Worm (Caenorhabditis elegans) whole organism, late embryonic: ENCODE results near the gene F13D11.3.

Source experiments
- C08G9.2 ChIP-seq: sonication (generic microtip); optimal IDR thresholded peaks from 2 replicates; lab custom pipeline; 2016; ENCODE audit warnings: mild to moderate bottlenecking, missing genetic modification characterization, moderate library complexity, missing compliant biosample characterization
- F13H6.1 ChIP-seq: sonication (generic microtip); optimal IDR thresholded peaks from 2 replicates; lab custom pipeline; 2016; ENCODE audit warnings: missing genetic modification characterization, missing compliant biosample characterization
- K09A11.1 ChIP-seq: sonication (generic microtip); optimal IDR thresholded peaks from 2 replicates; lab custom pipeline; 2017; ENCODE audit warnings: antibody characterized with exemption, mild to moderate bottlenecking, missing genetic modification characterization, missing compliant biosample characterization; ENCODE audit not compliant: insufficient read depth
- Y22D7AL.16 ChIP-seq: sonication (generic microtip); optimal IDR thresholded peaks from 2 replicates; lab custom pipeline; 2016; ENCODE audit warnings: missing genetic modification characterization, missing compliant biosample characterization
- ceh-14 ChIP-seq: sonication (generic microtip); optimal IDR thresholded peaks from 2 replicates; lab custom pipeline; 2016; ENCODE audit warnings: missing genotype, missing genetic modification characterization, missing compliant biosample characterization
- ceh-18 ChIP-seq: sonication (generic microtip); optimal IDR thresholded peaks from 2 replicates; lab custom pipeline; 2016; ENCODE audit warnings: missing genetic modification characterization, missing compliant biosample characterization
- ceh-19 ChIP-seq: fragments of 200-800 bp; sonication (Bioruptor generic); optimal IDR thresholded peaks from 2 replicates; lab custom pipeline; 2018; ENCODE audit warnings: mild to moderate bottlenecking, missing genetic modification characterization, missing compliant biosample characterization
- ceh-22 ChIP-seq: sonication (generic microtip); optimal IDR thresholded peaks from 2 replicates; lab custom pipeline; 2017; ENCODE audit warnings: missing biosample characterization, missing genetic modification characterization
- ceh-31 ChIP-seq: sonication (generic microtip); optimal IDR thresholded peaks from 2 replicates; lab custom pipeline; 2016; ENCODE audit warnings: missing genetic modification characterization, missing compliant biosample characterization
- ceh-34 ChIP-seq: sonication (generic microtip); optimal IDR thresholded peaks from 2 replicates; lab custom pipeline; 2016; ENCODE audit warnings: mild to moderate bottlenecking, missing genetic modification characterization, missing compliant biosample characterization
- ceh-48 ChIP-seq: sonication (generic microtip); optimal IDR thresholded peaks from 2 replicates; lab custom pipeline; 2016; ENCODE audit warnings: missing genetic modification characterization, inconsistent platforms, missing compliant biosample characterization
- ceh-9 ChIP-seq: sonication (generic microtip); optimal IDR thresholded peaks from 2 replicates; lab custom pipeline; 2016; ENCODE audit warnings: mild to moderate bottlenecking, missing genetic modification characterization, inconsistent platforms, missing compliant biosample characterization
- che-1 ChIP-seq: sonication (generic microtip); optimal IDR thresholded peaks from 2 replicates; lab custom pipeline; 2016; ENCODE audit warnings: mild to moderate bottlenecking, missing genetic modification characterization, missing compliant biosample characterization
- elt-2 ChIP-seq: sonication (generic microtip); optimal IDR thresholded peaks from 2 replicates; lab custom pipeline; 2016; ENCODE audit warnings: missing genetic modification reagents, missing genetic modification characterization, missing compliant biosample characterization
- elt-4 ChIP-seq: sonication (generic microtip); optimal IDR thresholded peaks from 2 replicates; lab custom pipeline; 2016; ENCODE audit warnings: missing genetic modification characterization, missing compliant biosample characterization
- ets-4 ChIP-seq: sonication (generic microtip); optimal IDR thresholded peaks from 2 replicates; lab custom pipeline; 2016; ENCODE audit warnings: missing genetic modification characterization, missing compliant biosample characterization
- fkh-6 ChIP-seq: sonication (generic microtip); optimal IDR thresholded peaks from 2 replicates; lab custom pipeline; 2016; ENCODE audit warnings: missing genetic modification characterization, missing compliant biosample characterization
- hlh-13 ChIP-seq: fragments of 200-800 bp; sonication (Bioruptor generic); optimal IDR thresholded peaks from 2 replicates; lab custom pipeline; 2018; ENCODE audit warnings: mild to moderate bottlenecking, missing genetic modification characterization, missing compliant biosample characterization
- hlh-15 ChIP-seq: sonication (generic microtip); optimal IDR thresholded peaks from 2 replicates; lab custom pipeline; 2016; ENCODE audit warnings: missing genetic modification characterization, missing compliant biosample characterization
- hlh-30 ChIP-seq: sonication (generic microtip); optimal IDR thresholded peaks from 2 replicates; lab custom pipeline; 2017; ENCODE audit warnings: antibody characterized with exemption, missing genetic modification characterization, missing compliant biosample characterization; ENCODE audit not compliant: insufficient read depth
- hlh-6 ChIP-seq: sonication (generic microtip); optimal IDR thresholded peaks from 2 replicates; lab custom pipeline; 2016; ENCODE audit warnings: missing genotype, missing genetic modification characterization, missing compliant biosample characterization
- hlh-8 ChIP-seq: sonication (generic microtip); optimal IDR thresholded peaks from 2 replicates; lab custom pipeline; 2016; ENCODE audit warnings: missing genotype, missing genetic modification characterization, missing compliant biosample characterization
- lim-6 ChIP-seq: sonication (generic microtip); optimal IDR thresholded peaks from 2 replicates; lab custom pipeline; 2016; ENCODE audit warnings: missing genetic modification characterization, missing compliant biosample characterization
- madf-2 ChIP-seq: sonication (generic microtip); optimal IDR thresholded peaks from 2 replicates; lab custom pipeline; 2017; ENCODE audit warnings: missing genetic modification characterization, missing compliant biosample characterization
- nfya-1 ChIP-seq: sonication (generic microtip); optimal IDR thresholded peaks from 2 replicates; lab custom pipeline; 2017; ENCODE audit warnings: missing genetic modification characterization, mild to moderate bottlenecking, missing compliant biosample characterization, antibody characterized with exemption, moderate library complexity
- nhr-11 ChIP-seq: fragments of 150-350 bp; optimal IDR thresholded peaks from 2 replicates; lab custom pipeline; 2014; ENCODE audit warnings: missing biosample characterization, missing genetic modification characterization
- npax-4 ChIP-seq: sonication (generic microtip); optimal IDR thresholded peaks from 2 replicates; lab custom pipeline; 2016; ENCODE audit warnings: missing genetic modification characterization, missing compliant biosample characterization
- pag-3 ChIP-seq: sonication (generic microtip); optimal IDR thresholded peaks from 2 replicates; lab custom pipeline; 2016; ENCODE audit warnings: missing compliant biosample characterization, missing genetic modification characterization, borderline replicate concordance
- pax-1 ChIP-seq: fragments of 150-350 bp; optimal IDR thresholded peaks from 2 replicates; lab custom pipeline; 2014; ENCODE audit warnings: missing biosample characterization, missing genetic modification characterization
- pha-2 ChIP-seq: sonication (generic microtip); optimal IDR thresholded peaks from 2 replicates; lab custom pipeline; 2017; ENCODE audit warnings: mild to moderate bottlenecking, missing genetic modification characterization, missing compliant biosample characterization
- pros-1 ChIP-seq: fragments of 150-350 bp; optimal IDR thresholded peaks from 2 replicates; lab custom pipeline; 2014; ENCODE audit warnings: missing biosample characterization, missing genetic modification reagents, missing genetic modification characterization
- ref-2 ChIP-seq: sonication (generic microtip); optimal IDR thresholded peaks from 2 replicates; lab custom pipeline; 2016; ENCODE audit warnings: missing genetic modification characterization, missing compliant biosample characterization
- rnt-1 ChIP-seq: sonication (generic microtip); optimal IDR thresholded peaks from 2 replicates; lab custom pipeline; 2016; ENCODE audit warnings: missing genetic modification characterization, missing compliant biosample characterization
- sdc-2 ChIP-seq: sonication (generic microtip); optimal IDR thresholded peaks from 2 replicates; lab custom pipeline; 2016; ENCODE audit warnings: missing genotype, missing genetic modification characterization, missing compliant biosample characterization
- syd-9 ChIP-seq: sonication (generic microtip); optimal IDR thresholded peaks from 2 replicates; lab custom pipeline; 2016; ENCODE audit warnings: mild to moderate bottlenecking, missing genetic modification characterization, moderate library complexity, missing compliant biosample characterization
- tbx-2 ChIP-seq: sonication (generic microtip); optimal IDR thresholded peaks from 2 replicates; lab custom pipeline; 2016; ENCODE audit warnings: missing genetic modification characterization, missing compliant biosample characterization
- ttx-3 ChIP-seq: sonication (generic microtip); optimal IDR thresholded peaks from 2 replicates; lab custom pipeline; 2016; ENCODE audit warnings: missing genetic modification reagents, missing genetic modification characterization, missing compliant biosample characterization
- unc-3 ChIP-seq, 2 experiments: fragments of 200-800 bp in 1 of 2; sonication (Bioruptor generic) in 1 of 2; sonication (generic microtip) in 1 of 2; conservative IDR thresholded peaks in 1 of 2; optimal IDR thresholded peaks in 1 of 2; 2 replicates each; pipeline versions ENCODE4 v1.3.6 to Lab custom; 2016 to 2022; ENCODE audit warnings: missing compliant biosample characterization in 2 of 2, missing genetic modification characterization in 2 of 2, missing genetic modification reagents in 1 of 2
- unc-42 ChIP-seq: sonication (generic microtip); optimal IDR thresholded peaks from 2 replicates; lab custom pipeline; 2016; ENCODE audit warnings: missing genotype, missing genetic modification characterization, missing compliant biosample characterization
- unc-55 ChIP-seq: sonication (generic microtip); optimal IDR thresholded peaks from 2 replicates; lab custom pipeline; 2017; ENCODE audit warnings: missing biosample characterization, missing genetic modification reagents, missing genetic modification characterization
- unc-86 ChIP-seq: sonication (generic microtip); optimal IDR thresholded peaks from 2 replicates; lab custom pipeline; 2016; ENCODE audit warnings: missing genetic modification characterization, missing compliant biosample characterization
- zip-5 ChIP-seq: sonication (generic microtip); optimal IDR thresholded peaks from 2 replicates; lab custom pipeline; 2016; ENCODE audit warnings: missing genetic modification characterization, missing compliant biosample characterization

Gene F13D11.3

DNA sequence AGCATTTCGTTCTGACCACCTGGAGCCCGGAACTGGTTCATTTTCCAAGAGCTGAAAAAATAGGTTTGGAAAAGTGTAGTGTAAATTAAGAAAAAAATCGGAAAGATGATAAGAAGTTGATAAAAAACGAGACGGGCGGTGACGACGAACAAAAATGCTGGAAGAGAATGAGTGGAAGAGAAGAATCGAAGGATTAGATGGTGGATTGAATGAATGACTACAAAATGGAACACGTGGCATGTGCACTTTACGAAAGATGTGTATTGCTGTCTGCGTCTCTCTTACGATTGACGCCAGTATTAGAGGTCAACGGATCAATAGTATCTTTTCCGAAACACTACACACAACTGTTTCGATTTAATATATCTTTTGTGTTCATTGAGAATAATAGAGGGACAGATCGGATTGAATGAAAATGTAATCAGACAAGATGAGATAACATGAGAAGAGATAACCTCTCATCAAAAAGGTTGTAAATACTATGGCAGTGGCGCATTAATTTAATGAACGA, 25.0 kb downstream of the F13D11.3 start, which contains the start of gene sft-4:
sft-4 (minus strand) TSS at position 51 of the 511 bp plus-strand sequence.
- TF ChIP-seq hlh-30 (tag; lab: Kevin White, UChicago) (peak; percentile 56), nfya-1 (tag; lab: Kevin White, UChicago) (peak; percentile 1), ets-4 (tag; lab: Kevin White, UChicago) (no peak), pag-3 (tag; lab: Kevin White, UChicago) (no peak), hlh-8 (tag; lab: Kevin White, UChicago) (no peak), madf-2 (no peak), pax-1 (no peak), hlh-6 (tag; lab: Kevin White, UChicago) (no peak)

DNA sequence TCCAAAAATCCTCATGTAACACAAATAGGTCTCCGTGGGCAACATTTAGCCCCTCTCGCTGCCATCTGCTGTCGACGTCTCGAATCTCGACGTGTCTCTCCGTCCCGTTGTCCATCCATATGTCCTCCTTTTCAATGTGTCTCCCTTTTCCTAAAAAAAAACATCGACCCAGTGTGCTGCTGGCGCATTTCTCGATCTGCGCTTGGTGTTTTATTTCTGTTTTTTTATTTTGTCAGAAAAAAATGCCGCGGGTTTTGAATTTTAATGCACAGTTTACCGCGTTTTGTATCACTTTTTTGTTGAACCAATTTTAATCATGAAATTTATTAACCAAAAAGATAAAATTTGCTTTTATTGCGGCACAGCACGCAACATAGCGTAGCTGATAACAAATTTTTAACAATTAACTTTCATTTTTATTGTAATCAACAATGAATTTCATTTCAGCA, 29.9 kb downstream of the F13D11.3 start:
- TF ChIP-seq hlh-8 (tag; lab: Kevin White, UChicago): peak; percentile 47
- TF ChIP-seq lim-6 (tag; lab: Kevin White, UChicago): no peak
- TF ChIP-seq hlh-15 (tag; lab: Kevin White, UChicago): no peak
- TF ChIP-seq ceh-19: no peak
- peak; percentile 3 for TF ChIP-seq C08G9.2 (tag; lab: Kevin White, UChicago)
- peak; percentile 53 for TF ChIP-seq ref-2
- TF ChIP-seq unc-42: peak; percentile 51
- peak; percentile 2 for TF ChIP-seq ceh-48 (tag; lab: Kevin White, UChicago)
- TF ChIP-seq ceh-22 (tag; lab: Kevin White, UChicago): no peak
- TF ChIP-seq rnt-1 (tag; lab: Kevin White, UChicago): peak; percentile 20
- peak; percentile 24 for TF ChIP-seq tbx-2 (tag; lab: Kevin White, UChicago)
- peak; percentile 93 for TF ChIP-seq sdc-2 (tag; lab: Kevin White, UChicago)
- TF ChIP-seq ceh-14 (tag; lab: Kevin White, UChicago): no peak
- peak; percentile 51 for TF ChIP-seq ceh-31 (tag; lab: Kevin White, UChicago)
- no peak for TF ChIP-seq syd-9 (tag; lab: Kevin White, UChicago)
- peak; percentile 21 for TF ChIP-seq ceh-18 (tag; lab: Kevin White, UChicago)
- TF ChIP-seq nfya-1 (tag; lab: Kevin White, UChicago): peak; percentile 46
- TF ChIP-seq hlh-13 (GFP tag; lab: Kevin White, UChicago): no peak
- peak; percentile 19 for TF ChIP-seq elt-2 (tag; lab: Kevin White, UChicago)
- TF ChIP-seq nhr-11 (tag; lab: Kevin White, UChicago): no peak

DNA sequence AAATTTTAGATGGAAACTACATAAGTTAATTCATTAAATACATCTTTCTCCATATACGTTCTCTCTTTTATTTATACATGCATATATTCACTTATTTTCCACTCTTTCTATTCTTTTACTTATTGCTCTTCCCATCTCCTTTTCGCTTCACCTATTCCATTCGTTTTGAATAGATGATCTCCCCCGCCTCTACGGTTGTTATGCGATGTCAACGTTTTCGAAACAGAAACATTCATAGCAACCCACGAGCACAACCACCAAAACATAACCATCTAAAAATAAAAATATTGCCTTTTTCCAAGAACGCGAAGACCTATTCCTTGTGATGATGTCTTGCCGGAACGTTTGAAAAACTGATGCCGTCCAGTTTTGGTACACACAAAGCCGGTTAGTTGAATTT, 32.3 kb downstream of the F13D11.3 start, which contains the start of gene sym-3:
sym-3 (plus strand) TSS at position 301 of the 400 bp plus-strand sequence.
- TF ChIP-seq hlh-6 (tag; lab: Kevin White, UChicago) (no peak), elt-4 (no peak), pha-2 (tag; lab: Kevin White, UChicago) (no peak), ceh-48 (tag; lab: Kevin White, UChicago) (no peak)

- no peak for TF ChIP-seq syd-9 (tag; lab: Kevin White, UChicago)
- no peak for TF ChIP-seq unc-3 (GFP tag; conservative IDR thresholded peaks at IDR 0.05; lab: Robert Waterston, UW)
- no peak for TF ChIP-seq unc-3 (tag; optimal IDR thresholded peaks at IDR 0.05; lab: Kevin White, UChicago)
- TF ChIP-seq elt-2 (tag; lab: Kevin White, UChicago): no peak
- TF ChIP-seq tbx-2 (tag; lab: Kevin White, UChicago): no peak
- no peak for TF ChIP-seq ttx-3
- TF ChIP-seq K09A11.1: no peak
- TF ChIP-seq zip-5 (tag; lab: Kevin White, UChicago): no peak
- TF ChIP-seq, all 69 proteins: peak for 0
Observed at ce11 chrX:5772538-5773154, 33.1 kb downstream of the F13D11.3 start.

ce11 chrX:5770648-5771047, 35.1 kb downstream of the F13D11.3 start, which contains the start of gene C54H2.4:
Gene C54H2.4 (minus strand): TSS chrX:5770748.
- TF ChIP-seq K09A11.1 (no peak), elt-2 (tag; lab: Kevin White, UChicago) (no peak), Y22D7AL.16 (tag; lab: Kevin White, UChicago) (no peak), hlh-6 (tag; lab: Kevin White, UChicago) (no peak), ceh-9 (tag; lab: Kevin White, UChicago) (no peak), ceh-34 (tag; lab: Kevin White, UChicago) (no peak), ref-2 (no peak), fkh-6 (no peak), pros-1 (no peak), unc-86 (no peak), hlh-8 (tag; lab: Kevin White, UChicago) (no peak), unc-55 (GFP tag; lab: Kevin White, UChicago) (no peak), F13H6.1 (tag; lab: Kevin White, UChicago) (no peak), ceh-19 (no peak), npax-4 (tag; lab: Kevin White, UChicago) (no peak), che-1 (tag; lab: Kevin White, UChicago) (no peak)
